Fruit fly (Drosophila melanogaster): ENCODE results near the gene phu.

Gene phu

DNA sequence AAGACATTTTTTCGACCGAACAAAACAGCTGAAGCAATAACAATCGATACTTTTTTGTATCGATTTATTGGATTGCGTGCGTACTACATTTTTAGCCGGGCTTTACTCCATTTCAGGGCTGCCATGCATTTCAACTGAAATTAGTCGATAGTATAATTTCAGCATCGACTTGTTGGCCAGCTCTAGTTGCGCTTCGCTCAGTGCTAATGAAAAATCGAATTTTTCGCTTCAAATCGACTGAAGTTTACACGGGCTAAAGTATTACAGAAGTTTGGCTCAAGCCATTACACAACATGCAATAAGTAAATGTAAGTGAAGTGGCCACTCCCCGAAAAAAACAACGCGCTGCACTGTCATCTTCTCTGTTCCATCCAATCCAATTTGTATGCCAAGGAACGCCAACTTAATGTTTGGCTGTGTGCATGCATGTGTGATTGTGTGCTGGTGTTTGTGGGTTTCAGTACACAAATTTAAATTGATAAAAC, 21.3 kb downstream of the phu start, which contains the start of the genes mRpL47, CG8176 and Kdm3 (continued):
- TF ChIP-seq CG33213 (GFP tag; optimal IDR thresholded peaks at IDR 0.05) (peak; percentile 87), sisA (GFP tag; IDR thresholded peaks at IDR 0.05) (no peak), CG1024 (GFP tag; IDR thresholded peaks at IDR 0.05) (no peak), CG7928 (GFP tag; optimal IDR thresholded peaks at IDR 0.05) (peak; percentile 98), caup (GFP tag; optimal IDR thresholded peaks at IDR 0.05; ENCODE audit: severe bottlenecking) (peak; percentile 70), Eip74EF (GFP tag; optimal IDR thresholded peaks at IDR 0.05) (no peak), CG17912 (GFP tag; optimal IDR thresholded peaks at IDR 0.05) (no peak), CG30020 (tag; optimal IDR thresholded peaks at IDR 0.05) (peak; percentile 68), CG2889 (GFP tag; IDR thresholded peaks at IDR 0.05) (no peak), CG10274 (GFP tag; optimal IDR thresholded peaks at IDR 0.05) (no peak), Side (GFP tag; optimal IDR thresholded peaks at IDR 0.05) (peak; percentile 74), Ptx1 (GFP tag; IDR thresholded peaks at IDR 0.05) (no peak), CG3407 (GFP tag; optimal IDR thresholded peaks at IDR 0.05) (no peak), pzg (GFP tag; optimal IDR thresholded peaks at IDR 0.05) (peak; percentile 100), CG12391 (tag; optimal IDR thresholded peaks at IDR 0.05) (peak; percentile 59), CG13123 (GFP tag; optimal IDR thresholded peaks at IDR 0.05) (peak; percentile 71), Bdp1 (GFP tag; optimal IDR thresholded peaks at IDR 0.05) (peak; percentile 58), Taf1 (GFP tag; IDR thresholded peaks at IDR 0.05) (no peak), CG31365 (tag; optimal IDR thresholded peaks at IDR 0.05) (no peak), HLH3B (GFP tag; IDR thresholded peaks at IDR 0.05) (no peak), her (GFP tag; optimal IDR thresholded peaks at IDR 0.05) (peak; percentile 63), Myb (GFP tag; optimal IDR thresholded peaks at IDR 0.05) (peak; percentile 85), schlank (tag; optimal IDR thresholded peaks at IDR 0.05) (peak; percentile 58), danr (GFP tag; IDR thresholded peaks at IDR 0.05) (no peak), Xrp1 (GFP tag; IDR thresholded peaks at IDR 0.05) (no peak), sens-2 (GFP tag; IDR thresholded peaks at IDR 0.05) (no peak), peb (GFP tag; IDR thresholded peaks at IDR 0.05) (no peak), vfl (GFP tag; optimal IDR thresholded peaks at IDR 0.05) (peak; percentile 79), CG1792 (GFP tag; optimal IDR thresholded peaks at IDR 0.05) (peak; percentile 74), crp (GFP tag; optimal IDR thresholded peaks at IDR 0.05) (peak; percentile 64 to 95), CG6791 (GFP tag; IDR thresholded peaks at IDR 0.05; ENCODE audit: partially characterized antibody) (no peak), Mes4 (GFP tag; optimal IDR thresholded peaks at IDR 0.05) (no peak), HmgZ (tag; optimal IDR thresholded peaks at IDR 0.05) (peak; percentile 95), odd (GFP tag; optimal IDR thresholded peaks at IDR 0.05) (no peak), CG16779 (GFP tag; IDR thresholded peaks at IDR 0.05) (no peak), Deaf1 (tag; optimal IDR thresholded peaks at IDR 0.05) (peak; percentile 40), croc (GFP tag; conservative IDR thresholded peaks at IDR 0.05) (no peak), CG7786 (GFP tag; optimal IDR thresholded peaks at IDR 0.05) (peak; percentile 72), sima (GFP tag; optimal IDR thresholded peaks at IDR 0.05) (no peak), CG2120 (GFP tag; optimal IDR thresholded peaks at IDR 0.05) (peak; percentile 89), gcm (GFP tag; optimal IDR thresholded peaks at IDR 0.05) (no peak), CG34376 (GFP tag; optimal IDR thresholded peaks at IDR 0.05) (peak; percentile 78), Neu2 (GFP tag; optimal IDR thresholded peaks at IDR 0.05; ENCODE audit: borderline replicate concordance) (no peak), CG7556 (GFP tag; optimal IDR thresholded peaks at IDR 0.05) (no peak), jing (GFP tag; optimal IDR thresholded peaks at IDR 0.05) (no peak), CG6689 (GFP tag; IDR thresholded peaks at IDR 0.05) (no peak), MTF-1 (GFP tag; optimal IDR thresholded peaks at IDR 0.05; ENCODE audit: borderline replicate concordance) (no peak), br (optimal IDR thresholded peaks at IDR 0.05) (no peak), inv (GFP tag; IDR thresholded peaks at IDR 0.05; ENCODE audit: partially characterized antibody) (no peak), nau (GFP tag; optimal IDR thresholded peaks at IDR 0.05) (no peak), gt (GFP tag; IDR thresholded peaks at IDR 0.05) (no peak)
